Worm (Caenorhabditis elegans): ENCODE measurements around the gene fbxb-107.

- TF ChIP-seq D1046.2 (GFP tag; IDR thresholded peaks at IDR 0.05): no peak
- no peak for TF ChIP-seq skn-1 (tag; optimal IDR thresholded peaks at IDR 0.05)
- peak; percentile 11 to 81 for TF ChIP-seq mdl-1 (tag; optimal IDR thresholded peaks at IDR 0.05)
Observed at ce11 chrII:2800550-2801233, 42.1 kb downstream of the fbxb-107 start, which contains the start of gene nhr-119.
